Fruit fly (Drosophila melanogaster): ENCODE measurements around the gene ctp.

- TF ChIP-seq Vsx2 (GFP tag; optimal IDR thresholded peaks at IDR 0.05; ENCODE audit: partially characterized antibody) (no peak), Mio (GFP tag; optimal IDR thresholded peaks at IDR 0.05) (no peak), dl (GFP tag; optimal IDR thresholded peaks at IDR 0.05; ENCODE audit: insufficient read depth in 1 of 2, partially characterized antibody in 2 of 2) (no peak), pan (optimal IDR thresholded peaks at IDR 0.05) (no peak), lola (GFP tag; optimal IDR thresholded peaks at IDR 0.05) (no peak), HLH106 (tag; optimal IDR thresholded peaks at IDR 0.05) (no peak), Sp1 (GFP tag; optimal IDR thresholded peaks at IDR 0.05) (no peak), foxo (GFP tag; optimal IDR thresholded peaks at IDR 0.05) (no peak), Hr78 (GFP tag; optimal IDR thresholded peaks at IDR 0.05) (no peak)
Measured at dm6 chrX:4686723-4687122, 877 bp upstream of the ctp start, which contains the start of gene Pp2C1.
